Worm (Caenorhabditis elegans) whole organism, L4 larva: Measurements from ENCODE around the gene rab-39.

Experiments
- F26F4.8 ChIP-seq: fragments of 200-800 bp; sonication (Bioruptor generic); conservative IDR thresholded peaks from 2 replicates; pipeline ENCODE4 v1.3.6; 2022; ENCODE audit warnings: missing genetic modification characterization, missing compliant biosample characterization
- F44E2.7 ChIP-seq: fragments of 200-800 bp; sonication (Bioruptor generic); IDR thresholded peaks from 2 replicates; pipeline ENCODE4 v2.1.2; 2022; ENCODE audit warnings: missing genetic modification characterization, missing compliant biosample characterization
- T20F7.1 ChIP-seq: fragments of 200-800 bp; sonication (Bioruptor generic); optimal IDR thresholded peaks from 2 replicates; lab custom pipeline; 2018; ENCODE audit warnings: mild to moderate bottlenecking, missing genetic modification characterization, missing compliant biosample characterization
- Y105C5A.15 ChIP-seq: fragments of 200-800 bp; sonication (Bioruptor generic); IDR thresholded peaks from 2 replicates; pipeline ENCODE4 v1.3.6; 2022; ENCODE audit warnings: missing genetic modification characterization, missing compliant biosample characterization
- Y48G9A.11 ChIP-seq: fragments of 200-800 bp; sonication (Bioruptor generic); IDR thresholded peaks from 2 replicates; pipeline ENCODE4 v1.3.6; 2022; ENCODE audit warnings: missing genetic modification reagents, missing genetic modification characterization, missing compliant biosample characterization
- aha-1 ChIP-seq: fragments of 150-350 bp; peaks from one replicate; lab custom pipeline; 2014; ENCODE audit warnings: missing biosample characterization, missing genetic modification characterization
- ama-1 ChIP-seq: fragments of 150-350 bp; optimal IDR thresholded peaks from 2 replicates; lab custom pipeline; 2014; ENCODE audit warnings: inconsistent platforms, mixed read lengths
- ceh-62 ChIP-seq: sonication (generic microtip); optimal IDR thresholded peaks from 2 replicates; lab custom pipeline; 2017; ENCODE audit warnings: missing biosample characterization, missing genetic modification characterization
- ceh-82 ChIP-seq: sonication (generic microtip); optimal IDR thresholded peaks from 2 replicates; lab custom pipeline; 2017; ENCODE audit warnings: missing biosample characterization, missing genetic modification characterization
- ces-1 ChIP-seq: fragments of 150-350 bp; sonication (generic microtip); optimal IDR thresholded peaks from 4 replicates; lab custom pipeline; 2014; ENCODE audit warnings: missing biosample characterization, missing genetic modification reagents, missing genetic modification characterization
- daf-16 ChIP-seq, 3 experiments: sonication (generic microtip); optimal IDR thresholded peaks; 2 replicates each; lab custom pipeline; 2016 to 2017; ENCODE audit warnings: missing genetic modification characterization in 3 of 3, missing genetic modification reagents in 3 of 3, mild to moderate bottlenecking in 2 of 3, missing compliant biosample characterization in 2 of 3, missing biosample characterization in 1 of 3, moderate library complexity in 1 of 3
- daf-19 ChIP-seq: fragments of 200-800 bp; sonication (Bioruptor generic); conservative IDR thresholded peaks from 2 replicates; pipeline ENCODE4 v1.3.6; 2022; ENCODE audit warnings: missing genetic modification characterization, missing compliant biosample characterization
- daf-8 ChIP-seq: fragments of 200-800 bp; sonication (Bioruptor generic); IDR thresholded peaks from 2 replicates; pipeline ENCODE4 v1.3.6; 2022; ENCODE audit warnings: missing genetic modification characterization, missing compliant biosample characterization
- dmd-6 ChIP-seq: fragments of 200-800 bp; sonication (Bioruptor generic); IDR thresholded peaks from 2 replicates; pipeline ENCODE4 v1.3.6; 2022; ENCODE audit warnings: missing genetic modification reagents, missing genetic modification characterization, missing compliant biosample characterization
- dmd-9 ChIP-seq: fragments of 200-800 bp; sonication (Bioruptor generic); IDR thresholded peaks from 2 replicates; pipeline ENCODE4 v1.3.6; 2022; ENCODE audit warnings: missing genetic modification reagents, missing genetic modification characterization, missing compliant biosample characterization
- dpl-1 ChIP-seq: fragments of 150-350 bp; optimal IDR thresholded peaks from 2 replicates; lab custom pipeline; 2014; ENCODE audit warnings: missing biosample characterization, missing genetic modification reagents, missing genetic modification characterization
- duxl-1 ChIP-seq: sonication (generic microtip); optimal IDR thresholded peaks from 2 replicates; lab custom pipeline; 2016; ENCODE audit warnings: mild to moderate bottlenecking, missing genetic modification characterization, moderate library complexity, missing compliant biosample characterization; ENCODE audit not compliant: poor library complexity
- fkh-10 ChIP-seq: fragments of 150-350 bp; optimal IDR thresholded peaks from 2 replicates; lab custom pipeline; 2014; ENCODE audit warnings: missing biosample characterization, missing genetic modification reagents, missing genetic modification characterization
- gei-8 ChIP-seq: fragments of 200-800 bp; sonication (Bioruptor generic); optimal IDR thresholded peaks from 2 replicates; lab custom pipeline; 2018; ENCODE audit warnings: mild to moderate bottlenecking, missing genetic modification characterization, missing compliant biosample characterization
- hlh-11 ChIP-seq: fragments of 200-800 bp; sonication (Bioruptor generic); optimal IDR thresholded peaks from 2 replicates; lab custom pipeline; 2018; ENCODE audit warnings: mild to moderate bottlenecking, missing genetic modification characterization, missing compliant biosample characterization
- jun-1 ChIP-seq: fragments of 150-350 bp; optimal IDR thresholded peaks from 2 replicates; lab custom pipeline; 2014; ENCODE audit warnings: missing biosample characterization, missing genetic modification reagents, missing genetic modification characterization
- lin-15B ChIP-seq: fragments of 150-350 bp; sonication (generic microtip); optimal IDR thresholded peaks from 3 replicates; lab custom pipeline; 2014; ENCODE audit warnings: missing biosample characterization, missing genetic modification characterization
- lin-38 ChIP-seq: fragments of 200-800 bp; sonication (Bioruptor generic); IDR thresholded peaks from 2 replicates; pipeline ENCODE4 v1.3.6; 2022; ENCODE audit warnings: missing genetic modification reagents, missing genetic modification characterization, missing compliant biosample characterization
- lir-3 ChIP-seq: sonication (generic microtip); optimal IDR thresholded peaks from 2 replicates; lab custom pipeline; 2016; ENCODE audit warnings: mild to moderate bottlenecking, missing genetic modification characterization, missing compliant biosample characterization
- lsy-2 ChIP-seq, 2 experiments: fragments of 150-350 bp in 1 of 2; sonication (generic microtip) in 1 of 2; optimal IDR thresholded peaks; 2 replicates each; lab custom pipeline; 2014 to 2017; ENCODE audit warnings: missing biosample characterization in 2 of 2, missing genetic modification characterization in 2 of 2
- madf-5 ChIP-seq, 2 experiments: fragments of 200-800 bp; sonication (Bioruptor generic); IDR thresholded peaks; 2 replicates each; pipeline ENCODE4 v1.3.6; 2022; ENCODE audit warnings: missing compliant biosample characterization in 2 of 2, missing genetic modification characterization in 2 of 2
- madf-9 ChIP-seq: fragments of 200-800 bp; sonication (Bioruptor generic); conservative IDR thresholded peaks from 2 replicates; pipeline ENCODE4 v1.3.6; 2022; ENCODE audit warnings: missing genetic modification reagents, missing genetic modification characterization, missing compliant biosample characterization
- mdl-1 ChIP-seq, 2 experiments: fragments of 150-350 bp in 1 of 2; sonication (generic microtip) in 1 of 2; optimal IDR thresholded peaks; 2 replicates each; lab custom pipeline; 2014 to 2017; ENCODE audit warnings: missing biosample characterization in 2 of 2, missing genetic modification characterization in 2 of 2
- mes-2 ChIP-seq: sonication (generic microtip); optimal IDR thresholded peaks from 2 replicates; lab custom pipeline; 2016; ENCODE audit warnings: missing genotype, mild to moderate bottlenecking, missing genetic modification characterization, missing compliant biosample characterization; ENCODE audit not compliant: poor library complexity, severe bottlenecking
- mxl-2 ChIP-seq: fragments of 200-800 bp; sonication (Bioruptor generic); conservative IDR thresholded peaks from 2 replicates; pipeline ENCODE4 v1.3.6; 2022; ENCODE audit warnings: missing genetic modification reagents, missing genetic modification characterization, missing compliant biosample characterization
- nhr-10 ChIP-seq: fragments of 150-350 bp; optimal IDR thresholded peaks from 2 replicates; lab custom pipeline; 2014; ENCODE audit warnings: missing biosample characterization, missing genetic modification characterization
- nhr-102 ChIP-seq: sonication (generic microtip); optimal IDR thresholded peaks from 2 replicates; lab custom pipeline; 2016; ENCODE audit warnings: mild to moderate bottlenecking, missing genetic modification characterization, moderate library complexity, missing compliant biosample characterization
- nhr-28 ChIP-seq: fragments of 150-350 bp; optimal IDR thresholded peaks from 2 replicates; lab custom pipeline; 2014; ENCODE audit warnings: missing biosample characterization, missing genetic modification characterization
- nhr-76 ChIP-seq: fragments of 150-350 bp; optimal IDR thresholded peaks from 2 replicates; lab custom pipeline; 2014; ENCODE audit warnings: missing biosample characterization, missing genetic modification characterization
- php-3 ChIP-seq: fragments of 200-800 bp; sonication (Bioruptor generic); IDR thresholded peaks from 2 replicates; pipeline ENCODE4 v1.3.6; 2022; ENCODE audit warnings: missing genetic modification reagents, missing genetic modification characterization, missing compliant biosample characterization
- set-16 ChIP-seq: fragments of 200-800 bp; sonication (Bioruptor generic); IDR thresholded peaks from 2 replicates; pipeline ENCODE4 v1.3.6; 2022; ENCODE audit warnings: missing genetic modification reagents, missing genetic modification characterization, missing compliant biosample characterization
- skn-1 ChIP-seq: fragments of 150-350 bp; optimal IDR thresholded peaks from 2 replicates; lab custom pipeline; 2014; ENCODE audit warnings: missing biosample characterization, missing genetic modification characterization
- snpc-1.2 ChIP-seq: fragments of 200-800 bp; sonication (Bioruptor generic); IDR thresholded peaks from 2 replicates; pipeline ENCODE4 v1.3.6; 2022; ENCODE audit warnings: missing genetic modification reagents, missing genetic modification characterization, missing compliant biosample characterization
- spr-3 ChIP-seq: fragments of 200-800 bp; sonication (Bioruptor generic); optimal IDR thresholded peaks from 2 replicates; lab custom pipeline; 2018; ENCODE audit warnings: mild to moderate bottlenecking, missing genetic modification characterization, missing compliant biosample characterization
- tra-1 ChIP-seq: fragments of 200-800 bp; sonication (Bioruptor generic); IDR thresholded peaks from 2 replicates; pipeline ENCODE4 v1.3.6; 2022; ENCODE audit warnings: missing genetic modification reagents, missing genetic modification characterization, missing compliant biosample characterization
- unc-39 ChIP-seq: sonication (generic microtip); optimal IDR thresholded peaks from 2 replicates; lab custom pipeline; 2017; ENCODE audit warnings: missing biosample characterization, missing genetic modification characterization
- unc-62 ChIP-seq, 3 experiments: fragments of 150-350 bp in 1 of 3; sonication (generic microtip); optimal IDR thresholded peaks in 2 of 3; peaks in 1 of 3; 1 replicate in 1 of 3; 2 replicates in 2 of 3; lab custom pipeline; 2014 to 2017; ENCODE audit warnings: missing biosample characterization in 3 of 3, missing genetic modification characterization in 3 of 3, missing genetic modification reagents in 3 of 3, missing genotype in 1 of 3
- vab-7 ChIP-seq: fragments of 200-800 bp; sonication (Bioruptor generic); IDR thresholded peaks from 2 replicates; pipeline ENCODE4 v1.3.6; 2022; ENCODE audit warnings: missing genetic modification reagents, missing genetic modification characterization, missing compliant biosample characterization
- zfp-3 ChIP-seq: fragments of 200-800 bp; sonication (Bioruptor generic); conservative IDR thresholded peaks from 2 replicates; pipeline ENCODE4 v1.3.6; 2022; ENCODE audit warnings: missing genetic modification reagents, missing genetic modification characterization, missing compliant biosample characterization
- ztf-11 ChIP-seq: fragments of 150-350 bp; optimal IDR thresholded peaks from 2 replicates; lab custom pipeline; 2014; ENCODE audit warnings: missing biosample characterization, missing genetic modification characterization

Gene rab-39

DNA sequence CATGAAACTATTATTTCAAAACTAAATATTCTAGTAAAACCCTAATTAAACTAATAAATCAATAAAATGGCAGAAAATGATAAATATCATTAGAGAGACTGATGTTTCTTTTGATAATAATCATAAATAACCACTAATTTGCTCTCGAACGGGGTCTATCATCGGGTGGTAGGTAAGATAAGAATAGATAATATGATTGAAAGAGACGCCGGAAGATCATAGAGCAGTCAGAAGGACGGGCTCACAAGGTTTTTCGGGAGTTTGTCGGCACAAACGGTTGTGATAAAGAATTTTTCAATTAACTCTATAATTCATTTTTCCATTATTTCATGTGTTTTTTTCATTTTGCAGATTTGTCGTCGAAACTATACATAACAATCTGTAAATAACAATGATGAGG, 21.7 kb downstream of the rab-39 start (continued):
- TF ChIP-seq tra-1 (GFP tag; lab: Robert Waterston, UW) (peak; percentile 55), madf-9 (no peak), vab-7 (GFP tag; lab: Robert Waterston, UW) (no peak), nhr-76 (no peak), unc-39 (tag; lab: Kevin White, UChicago) (no peak), nhr-102 (tag; lab: Kevin White, UChicago) (peak; percentile 38), hlh-11 (tag; lab: Kevin White, UChicago) (peak; percentile 91), mxl-2 (GFP tag; lab: Robert Waterston, UW) (no peak), Y48G9A.11 (no peak)

- peak in 1 of 2 experiments; percentile 2 for TF ChIP-seq unc-62 (GFP tag; optimal IDR thresholded peaks at IDR 0.05 in 1 of 2; lab: Kevin White, UChicago)
- TF ChIP-seq unc-62 (tag; optimal IDR thresholded peaks at IDR 0.05; lab: Kevin White, UChicago), result no peak
- no peak for TF ChIP-seq daf-19 (GFP tag; lab: Robert Waterston, UW)
- TF ChIP-seq dmd-6, result no peak
- no peak for TF ChIP-seq tra-1 (GFP tag; lab: Robert Waterston, UW)
- TF ChIP-seq fkh-10 (GFP tag; lab: Kevin White, UChicago), result no peak
- TF ChIP-seq dmd-9 (GFP tag; lab: Robert Waterston, UW), result no peak
- TF ChIP-seq ceh-82 (tag; lab: Kevin White, UChicago), result no peak
- TF ChIP-seq vab-7 (GFP tag; lab: Robert Waterston, UW), result no peak
Observed at ce11 chrII:9299679-9300078, 23.0 kb downstream of the rab-39 start.

ce11 chrII:9295678-9296077, 27.0 kb downstream of the rab-39 start, which contains the start of gene C01G6.9:
Gene C01G6.9 (minus strand): TSS chrII:9295818.
- TF ChIP-seq F44E2.7 (GFP tag; lab: Robert Waterston, UW) (no peak), php-3 (GFP tag; lab: Robert Waterston, UW) (no peak), set-16 (GFP tag; lab: Robert Waterston, UW) (no peak), gei-8 (GFP tag; lab: Kevin White, UChicago) (no peak), lin-15B (tag; lab: Kevin White, UChicago) (no peak), tra-1 (GFP tag; lab: Robert Waterston, UW) (no peak), ztf-11 (tag; lab: Kevin White, UChicago) (no peak), hlh-11 (tag; lab: Kevin White, UChicago) (no peak), madf-5 (GFP tag; IDR thresholded peaks at IDR 0.05; lab: Robert Waterston, UW) (no peak), F26F4.8 (GFP tag; lab: Robert Waterston, UW) (no peak), ceh-62 (no peak)

- TF ChIP-seq daf-16 (GFP tag; optimal IDR thresholded peaks at IDR 0.05; lab: Kevin White, UChicago) (no peak), daf-16 (tag; optimal IDR thresholded peaks at IDR 0.05; lab: Kevin White, UChicago) (peak; percentile 95), nhr-28 (peak; percentile 96), unc-39 (tag; lab: Kevin White, UChicago) (no peak), skn-1 (tag; lab: Kevin White, UChicago) (no peak), T20F7.1 (GFP tag; lab: Kevin White, UChicago) (peak; percentile 21), spr-3 (GFP tag; lab: Kevin White, UChicago) (no peak), jun-1 (tag; lab: Kevin White, UChicago) (no peak), snpc-1.2 (GFP tag; lab: Robert Waterston, UW) (no peak), ces-1 (GFP tag; lab: Kevin White, UChicago) (no peak), lin-38 (GFP tag; lab: Robert Waterston, UW) (no peak), dpl-1 (no peak), dmd-6 (peak; percentile 87), nhr-10 (peak; percentile 2), duxl-1 (tag; lab: Kevin White, UChicago) (no peak), aha-1 (tag; lab: Kevin White, UChicago) (no peak), lir-3 (tag; lab: Kevin White, UChicago) (no peak), madf-5 (GFP tag; IDR thresholded peaks at IDR 0.05; lab: Robert Waterston, UW) (no peak), mdl-1 (tag; optimal IDR thresholded peaks at IDR 0.05; lab: Kevin White, UChicago) (peak in 1 of 2 experiments; percentile 74), ama-1 (no peak), Y105C5A.15 (GFP tag; lab: Robert Waterston, UW) (no peak), tra-1 (GFP tag; lab: Robert Waterston, UW) (0 out of 2 replicates have a peak, but pooled peaks have one; percentile 15), lsy-2 (tag; optimal IDR thresholded peaks at IDR 0.05; lab: Kevin White, UChicago) (no peak), mes-2 (tag; lab: Kevin White, UChicago) (no peak), zfp-3 (GFP tag; lab: Robert Waterston, UW) (no peak), daf-8 (GFP tag; lab: Robert Waterston, UW) (no peak), unc-62 (GFP tag; optimal IDR thresholded peaks at IDR 0.05 in 1 of 2; lab: Kevin White, UChicago) (no peak), unc-62 (tag; optimal IDR thresholded peaks at IDR 0.05; lab: Kevin White, UChicago) (no peak)
Observed at ce11 chrII:9291632-9292031, 31.1 kb downstream of the rab-39 start, which contains the start of gene acs-7. Gene acs-7 (plus strand): TSS chrII:9292017.
